Worm (Caenorhabditis elegans): ENCODE measurements around the gene F32D8.7.
A peak's percentile ranks its signal among the peaks of the same experiment; 100 is the strongest.

Gene F32D8.7

ce11 chrV:10941150-10941549 lies 42.9 kb downstream of the F32D8.7 start, which contains the start of gene F17C11.26:
Gene F17C11.26, plus strand, starts transcription at chrV:10941450.
- TF ChIP-seq egl-5 (tag; optimal IDR thresholded peaks at IDR 0.05) (no peak), nhr-76 (tag; optimal IDR thresholded peaks at IDR 0.05) (no peak), unc-39 (tag; optimal IDR thresholded peaks at IDR 0.05) (no peak), ceh-16 (tag; optimal IDR thresholded peaks at IDR 0.05) (no peak), zag-1 (tag; optimal IDR thresholded peaks at IDR 0.05) (no peak), ama-1 (optimal IDR thresholded peaks at IDR 0.05) (no peak), pqm-1 (tag; optimal IDR thresholded peaks at IDR 0.05) (no peak), ztf-11 (tag; optimal IDR thresholded peaks at IDR 0.05) (no peak), elt-1 (tag; optimal IDR thresholded peaks at IDR 0.05) (no peak), unc-62 (GFP tag; optimal IDR thresholded peaks at IDR 0.05) (no peak), fos-1 (tag; optimal IDR thresholded peaks at IDR 0.05) (no peak), pha-4 (tag; optimal IDR thresholded peaks at IDR 0.05) (no peak), nhr-12 (tag; optimal IDR thresholded peaks at IDR 0.05) (no peak), nhr-11 (tag; optimal IDR thresholded peaks at IDR 0.05) (no peak), skn-1 (tag; optimal IDR thresholded peaks at IDR 0.05) (no peak), ztf-4 (tag; optimal IDR thresholded peaks at IDR 0.05) (no peak), mml-1 (tag; optimal IDR thresholded peaks at IDR 0.05) (no peak), daf-12 (tag; optimal IDR thresholded peaks at IDR 0.05) (no peak)

DNA sequence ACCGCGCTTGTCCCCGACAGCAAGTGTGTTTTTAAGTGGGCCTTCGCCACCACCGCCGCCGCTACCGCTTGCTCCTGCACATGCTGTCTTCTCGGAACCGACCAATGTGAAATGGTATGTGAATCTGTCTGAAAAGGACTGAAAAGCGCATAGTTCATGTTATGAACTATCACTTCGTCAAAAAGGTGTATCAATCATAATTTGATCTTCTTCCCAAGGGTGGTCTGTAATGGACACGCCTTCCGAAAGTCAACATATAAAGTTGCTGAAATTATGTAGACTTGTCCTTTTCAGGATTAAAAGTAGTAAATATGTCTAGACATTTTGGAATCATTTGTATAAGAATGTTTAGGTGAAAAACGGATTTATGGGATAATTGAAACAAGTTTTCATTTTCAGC lies 43.9 kb downstream of the F32D8.7 start, which contains the start of gene zip-9:
Gene zip-9, plus strand, starts transcription at position 301 of the 400 bp plus-strand sequence.
- TF ChIP-seq elt-3 (tag; optimal IDR thresholded peaks at IDR 0.05) = no peak
- no peak for TF ChIP-seq sea-2 (GFP tag; optimal IDR thresholded peaks at IDR 0.05)
- no peak for TF ChIP-seq nhr-67 (tag; optimal IDR thresholded peaks at IDR 0.05)
- no peak for TF ChIP-seq ceh-9 (tag; optimal IDR thresholded peaks at IDR 0.05)
- TF ChIP-seq nhr-11 (tag; optimal IDR thresholded peaks at IDR 0.05) = no peak
- no peak for TF ChIP-seq nhr-43 (tag; optimal IDR thresholded peaks at IDR 0.05; ENCODE audit: poor library complexity, severe bottlenecking)
- no peak for TF ChIP-seq skn-1 (tag; optimal IDR thresholded peaks at IDR 0.05)
- TF ChIP-seq nhr-25 (tag; optimal IDR thresholded peaks at IDR 0.05) = no peak

DNA sequence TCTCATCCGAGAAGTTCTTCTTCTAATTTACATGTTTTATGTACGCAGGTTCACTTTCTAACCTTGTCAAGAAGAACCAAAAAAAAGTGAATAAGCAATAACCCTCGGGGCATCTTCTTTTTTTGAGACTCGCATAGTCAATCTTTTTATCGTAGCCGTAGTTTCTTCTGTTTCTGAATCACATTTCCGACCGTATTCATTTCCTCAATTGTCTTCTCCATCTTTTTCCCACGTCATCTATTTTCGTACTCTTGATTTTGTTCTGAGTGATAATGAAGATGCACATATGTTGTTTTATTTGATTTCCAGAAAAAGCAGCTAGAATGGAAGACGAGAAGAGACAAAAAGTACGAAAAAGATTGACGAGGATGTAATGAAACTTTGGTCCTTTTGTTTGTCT lies 46.7 kb downstream of the F32D8.7 start:
- peak; percentile 74 for TF ChIP-seq fkh-10 (GFP tag; optimal IDR thresholded peaks at IDR 0.05)
- no peak for TF ChIP-seq ceh-16 (tag; optimal IDR thresholded peaks at IDR 0.05)

- no peak for TF ChIP-seq ztf-11 (tag; optimal IDR thresholded peaks at IDR 0.05)
- no peak for TF ChIP-seq tbx-2 (tag; optimal IDR thresholded peaks at IDR 0.05)
- TF ChIP-seq sea-2 (GFP tag; optimal IDR thresholded peaks at IDR 0.05) = no peak
- TF ChIP-seq nhr-11 (tag; optimal IDR thresholded peaks at IDR 0.05) = no peak
- TF ChIP-seq lin-39 (tag; optimal IDR thresholded peaks at IDR 0.05) = no peak
- no peak for TF ChIP-seq pha-4 (tag; optimal IDR thresholded peaks at IDR 0.05)
- TF ChIP-seq egl-27 (tag; optimal IDR thresholded peaks at IDR 0.05) = no peak
- no peak for TF ChIP-seq snpc-4 (tag; optimal IDR thresholded peaks at IDR 0.05)
- no peak for TF ChIP-seq jun-1 (tag; optimal IDR thresholded peaks at IDR 0.05)
- TF ChIP-seq mml-1 (tag; optimal IDR thresholded peaks at IDR 0.05) = no peak
- no peak for TF ChIP-seq aly-2 (tag; optimal IDR thresholded peaks at IDR 0.05)
Measured at ce11 chrV:10947210-10947609, 49.0 kb downstream of the F32D8.7 start.

- no peak for TF ChIP-seq mdl-1 (tag; optimal IDR thresholded peaks at IDR 0.05)
- no peak for TF ChIP-seq lsy-12 (tag; optimal IDR thresholded peaks at IDR 0.05)
- no peak for TF ChIP-seq nfya-1 (tag; optimal IDR thresholded peaks at IDR 0.05; ENCODE audit: insufficient read depth)
- TF ChIP-seq jun-1 (tag; optimal IDR thresholded peaks at IDR 0.05) = no peak
- no peak for TF ChIP-seq nhr-77 (tag; optimal IDR thresholded peaks at IDR 0.05)
Measured at ce11 chrV:10947930-10948329, 49.7 kb downstream of the F32D8.7 start, which contains the start of gene F17C11.2. Gene F17C11.2, plus strand, starts transcription at chrV:10948230.

DNA sequence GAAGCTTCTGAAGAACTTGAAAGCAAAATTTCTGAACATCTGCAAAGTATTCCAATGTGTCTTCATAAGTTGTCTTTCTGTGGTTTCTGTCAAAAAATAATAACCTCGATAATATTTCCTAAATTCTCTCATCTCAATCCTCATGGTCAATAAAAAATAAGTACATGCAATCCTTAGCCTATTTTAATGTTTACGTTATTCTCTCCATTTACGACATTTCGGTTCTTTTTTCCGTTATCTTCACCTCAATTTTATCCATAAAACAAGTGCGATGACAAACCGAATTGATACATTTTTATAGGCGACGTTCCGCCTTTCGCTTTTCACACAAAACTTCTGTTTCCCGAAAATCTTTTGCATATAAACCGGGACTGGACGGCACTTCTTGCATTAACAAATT lies 51.3 kb downstream of the F32D8.7 start, which contains the start of gene col-153:
Gene col-153, plus strand, starts transcription at position 301 of the 400 bp plus-strand sequence.
- TF ChIP-seq nhr-77 (tag; optimal IDR thresholded peaks at IDR 0.05) = no peak
- TF ChIP-seq ceh-28 (tag; optimal IDR thresholded peaks at IDR 0.05) = no peak
- TF ChIP-seq ceh-82 (tag; optimal IDR thresholded peaks at IDR 0.05) = no peak
- TF ChIP-seq nhr-43 (tag; optimal IDR thresholded peaks at IDR 0.05; ENCODE audit: poor library complexity, severe bottlenecking) = no peak
- no peak for TF ChIP-seq nhr-11 (tag; optimal IDR thresholded peaks at IDR 0.05)
- no peak for TF ChIP-seq pha-4 (tag; optimal IDR thresholded peaks at IDR 0.05)
